Fruit fly (Drosophila melanogaster) whole organism, embryonic: ENCODE data around the gene lva.

Experiments used
- Asciz ChIP-seq: fragments of 200-800 bp; sonication (Bioruptor generic); optimal IDR thresholded peaks from 2 replicates; lab custom pipeline; 2017; ENCODE audit warnings: missing biosample characterization, mild to moderate bottlenecking, missing genetic modification characterization, missing genetic modification reagents
- CG11504 ChIP-seq: fragments of 200-800 bp; sonication (Bioruptor generic); optimal IDR thresholded peaks from 3 replicates; lab custom pipeline; 2019; ENCODE audit warnings: missing biosample characterization, mild to moderate bottlenecking, missing genetic modification characterization, moderate library complexity
- CG13296 ChIP-seq: fragments of 200-800 bp; sonication (Bioruptor generic); optimal IDR thresholded peaks from 3 replicates; lab custom pipeline; 2018; ENCODE audit warnings: missing biosample characterization, mild to moderate bottlenecking, missing genetic modification characterization
- CG7839 ChIP-seq: fragments of 200-800 bp; sonication (Bioruptor generic); optimal IDR thresholded peaks from 3 replicates; lab custom pipeline; 2018; ENCODE audit warnings: missing biosample characterization, mild to moderate bottlenecking, missing genetic modification characterization, moderate library complexity
- Eip74EF ChIP-seq, 2 experiments: fragments of 200-800 bp in 1 of 2; fragments of >200 bp in 1 of 2; sonication (Bioruptor generic) in 1 of 2; optimal IDR thresholded peaks; 2 replicates each; lab custom pipeline; 2017 to 2019; ENCODE audit warnings: missing biosample characterization in 2 of 2, missing genetic modification characterization in 2 of 2, mild to moderate bottlenecking in 1 of 2, moderate library complexity in 1 of 2
- Fer2 ChIP-seq: fragments of 200-800 bp; sonication (Bioruptor generic); optimal IDR thresholded peaks from 2 replicates; lab custom pipeline; 2018; ENCODE audit warnings: missing biosample characterization, mild to moderate bottlenecking, missing genetic modification characterization, moderate library complexity
- Hmx ChIP-seq: fragments of 200-800 bp; sonication (Bioruptor generic); optimal IDR thresholded peaks from 2 replicates; lab custom pipeline; 2016; ENCODE audit warnings: missing biosample characterization, missing genetic modification characterization
- ase ChIP-seq: fragments of 200-800 bp; sonication (Bioruptor generic); IDR thresholded peaks from 3 replicates; pipeline ENCODE4 v1.3.6; 2022; ENCODE audit warnings: missing biosample characterization, missing genetic modification characterization
- bbx ChIP-seq: fragments of 200-800 bp; sonication (Bioruptor generic); IDR thresholded peaks from 2 replicates; pipeline ENCODE4 v1.3.6; 2022; ENCODE audit warnings: missing biosample characterization, missing genetic modification characterization; ENCODE audit not compliant: partially characterized antibody
- chif ChIP-seq, 2 experiments: fragments of 200-800 bp; sonication (Bioruptor generic); optimal IDR thresholded peaks; 3 replicates each; lab custom pipeline; 2016; ENCODE audit warnings: missing biosample characterization in 2 of 2, missing genetic modification characterization in 2 of 2
- grau ChIP-seq: fragments of 200-800 bp; optimal IDR thresholded peaks from 3 replicates; lab custom pipeline; 2019; ENCODE audit warnings: missing biosample characterization, mild to moderate bottlenecking, missing genetic modification characterization, moderate library complexity
- nom ChIP-seq: fragments of 200-800 bp; sonication (Bioruptor generic); optimal IDR thresholded peaks from 2 replicates; lab custom pipeline; 2017; ENCODE audit warnings: missing biosample characterization, missing genetic modification characterization, mild to moderate bottlenecking, moderate library complexity, missing genetic modification reagents
- pzg ChIP-seq: fragments of 200-800 bp; sonication (Bioruptor generic); optimal IDR thresholded peaks from 3 replicates; lab custom pipeline; 2018; ENCODE audit warnings: missing biosample characterization, mild to moderate bottlenecking, missing genetic modification characterization, moderate library complexity
- salm ChIP-seq: fragments of 200-800 bp; sonication (Bioruptor generic); optimal IDR thresholded peaks from 2 replicates; lab custom pipeline; 2018; ENCODE audit warnings: missing biosample characterization, mild to moderate bottlenecking, missing genetic modification characterization

DNA sequence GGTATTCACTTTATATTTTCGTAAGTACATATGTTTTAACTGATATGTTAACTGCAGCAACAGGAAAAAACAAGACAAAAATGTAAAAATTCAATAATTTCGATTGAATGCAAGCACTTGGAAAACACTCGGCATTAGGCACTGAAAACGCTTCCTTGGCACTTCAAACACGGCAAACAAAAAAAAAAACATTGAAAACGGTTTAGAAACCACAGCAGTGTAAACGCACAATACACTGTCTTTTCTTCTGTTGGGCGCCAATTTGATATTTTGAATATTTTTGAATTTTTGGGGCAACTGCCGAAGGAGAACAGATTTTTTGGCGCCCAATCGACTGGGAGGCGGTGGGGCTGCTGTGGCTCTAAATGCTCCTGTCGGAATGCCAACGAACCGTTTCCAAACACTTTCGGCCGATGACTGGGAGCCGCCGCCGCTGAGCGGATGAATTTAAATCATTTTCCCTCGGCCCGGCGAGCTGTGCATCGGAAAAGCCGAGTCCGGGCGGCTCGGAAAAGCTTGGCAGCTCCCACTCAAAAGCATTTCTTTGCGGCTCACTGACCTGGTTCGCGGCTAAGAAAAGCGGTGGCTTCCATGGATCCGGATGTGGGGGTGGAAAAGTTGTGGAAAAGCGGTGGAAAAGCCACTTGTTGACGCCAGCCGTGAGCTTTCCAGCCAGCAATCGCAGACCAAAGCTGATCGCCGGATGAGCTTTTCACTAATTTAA, 34.4 kb downstream of the lva start, which contains the start of gene CG42541:
- TF ChIP-seq grau (no peak), nom (GFP tag; lab: Kevin White, UChicago) (no peak), Hmx (GFP tag; lab: Kevin White, UChicago) (no peak), CG11504 (tag; lab: Kevin White, UChicago) (no peak), Asciz (GFP tag; lab: Kevin White, UChicago) (no peak), Fer2 (tag; lab: Kevin White, UChicago) (no peak), CG7839 (tag; lab: Kevin White, UChicago) (no peak), Eip74EF (GFP tag; optimal IDR thresholded peaks at IDR 0.05; lab: Kevin White, UChicago) (no peak), bbx (GFP tag; lab: Robert Waterston, UW) (no peak), chif (GFP tag; optimal IDR thresholded peaks at IDR 0.05; lab: Kevin White, UChicago) (no peak), CG13296 (GFP tag; lab: Kevin White, UChicago) (no peak), ase (GFP tag; lab: Robert Waterston, UW) (no peak), pzg (GFP tag; lab: Kevin White, UChicago) (peak; percentile 18), salm (tag; lab: Kevin White, UChicago) (no peak)
